Fruit fly (Drosophila melanogaster): ENCODE measurements around the gene Kcmf1.

Kcmf1 gene

DNA sequence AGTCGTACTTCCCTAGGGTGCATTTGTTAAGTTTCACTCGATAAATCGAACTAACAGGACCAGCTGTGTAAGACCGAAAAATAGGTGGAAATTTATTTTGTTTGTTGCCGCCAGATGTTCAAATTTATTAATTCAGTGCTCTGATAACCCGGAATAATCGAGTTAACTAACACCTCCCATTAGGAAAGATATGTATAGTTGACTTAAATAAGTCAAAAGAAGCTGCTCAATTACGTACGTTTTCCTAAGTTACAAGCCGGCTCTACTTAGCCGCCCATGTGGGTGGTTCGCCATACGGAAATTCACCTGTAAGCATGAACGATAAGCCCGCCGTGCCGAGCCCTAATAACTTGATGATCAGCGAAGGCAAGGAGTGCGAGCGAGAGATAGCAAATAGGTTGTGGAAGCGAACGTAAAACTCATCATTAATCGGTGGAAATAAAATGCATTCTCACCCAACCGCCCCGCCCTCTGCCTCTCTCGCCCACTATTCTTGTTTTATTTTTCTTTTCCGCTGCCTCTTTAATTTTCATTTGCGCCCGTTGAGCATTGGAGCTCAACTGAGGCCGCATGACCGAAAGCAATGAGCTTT is 39.2 kb upstream of the Kcmf1 start (continued):
- no peak for TF ChIP-seq mld (GFP tag; IDR thresholded peaks at IDR 0.05; ENCODE audit: partially characterized antibody)
- TF ChIP-seq NfI (GFP tag; optimal IDR thresholded peaks at IDR 0.05): peak; percentile 60
- TF ChIP-seq MTF-1 (GFP tag; optimal IDR thresholded peaks at IDR 0.05; ENCODE audit: borderline replicate concordance): no peak
- TF ChIP-seq CG14965 (GFP tag; optimal IDR thresholded peaks at IDR 0.05; ENCODE audit: borderline replicate concordance): no peak
- no peak for TF ChIP-seq ase (GFP tag; IDR thresholded peaks at IDR 0.05)
- no peak for TF ChIP-seq vfl (GFP tag; optimal IDR thresholded peaks at IDR 0.05)
- peak; percentile 13 for TF ChIP-seq zen (tag; optimal IDR thresholded peaks at IDR 0.05)
- TF ChIP-seq Meics (GFP tag; optimal IDR thresholded peaks at IDR 0.05): peak; percentile 66
- peak; percentile 70 for TF ChIP-seq CG13424 (tag; optimal IDR thresholded peaks at IDR 0.05)
- no peak for TF ChIP-seq mirr (GFP tag; optimal IDR thresholded peaks at IDR 0.05)
- no peak for TF ChIP-seq CG17802 (tag; optimal IDR thresholded peaks at IDR 0.05)
- no peak for TF ChIP-seq CG3407 (GFP tag; optimal IDR thresholded peaks at IDR 0.05)
- peak; percentile 22 for TF ChIP-seq CG1603 (tag; optimal IDR thresholded peaks at IDR 0.05)
- no peak for TF ChIP-seq ap (GFP tag; IDR thresholded peaks at IDR 0.05)
- TF ChIP-seq Hand (GFP tag; optimal IDR thresholded peaks at IDR 0.05): peak; percentile 3
- TF ChIP-seq Hsf (GFP tag; optimal IDR thresholded peaks at IDR 0.05): peak; percentile 1
- TF ChIP-seq onecut (GFP tag; IDR thresholded peaks at IDR 0.05): 0 out of 2 replicates have a peak, but pooled peaks have one; percentile 2
- TF ChIP-seq ranshi (GFP tag; IDR thresholded peaks at IDR 0.05): no peak
- no peak for TF ChIP-seq repo (GFP tag; optimal IDR thresholded peaks at IDR 0.05)
- no peak for TF ChIP-seq CG3726 (GFP tag; IDR thresholded peaks at IDR 0.05)
- TF ChIP-seq Sin3A (optimal IDR thresholded peaks at IDR 0.05): no peak
- TF ChIP-seq CG12236 (GFP tag; optimal IDR thresholded peaks at IDR 0.05): no peak
- no peak for TF ChIP-seq ftz-f1 (GFP tag; optimal IDR thresholded peaks at IDR 0.05)
- no peak for TF ChIP-seq Sry-δ (GFP tag; optimal IDR thresholded peaks at IDR 0.05)
- TF ChIP-seq CHES-1-like (GFP tag; optimal IDR thresholded peaks at IDR 0.05): no peak
- TF ChIP-seq CG6654 (GFP tag; optimal IDR thresholded peaks at IDR 0.05): no peak

DNA sequence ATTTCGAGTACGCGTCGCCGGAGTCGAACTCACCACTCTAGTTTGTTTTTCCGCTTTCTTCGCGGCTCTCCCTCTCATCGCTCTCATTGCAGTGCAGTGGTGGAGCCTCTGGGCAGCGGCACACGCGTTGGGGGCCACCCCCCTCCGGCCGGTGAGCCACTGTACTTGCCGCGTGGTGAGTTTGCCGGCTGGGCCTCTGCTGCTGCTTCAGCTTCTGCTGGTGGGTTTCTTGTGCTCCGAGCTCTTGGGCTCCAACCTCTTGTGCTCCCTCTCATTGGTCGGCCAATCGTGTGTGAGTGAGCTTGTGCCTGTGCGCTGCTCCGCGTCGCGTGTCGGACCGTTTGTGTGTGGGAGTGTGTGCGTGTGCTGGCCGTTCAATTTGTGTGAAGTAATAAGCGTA is 38.3 kb upstream of the Kcmf1 start:
- TF ChIP-seq CG9797 (GFP tag; optimal IDR thresholded peaks at IDR 0.05): no peak
- peak; percentile 81 for TF ChIP-seq CG13624 (GFP tag; optimal IDR thresholded peaks at IDR 0.05)
- TF ChIP-seq Meics (GFP tag; optimal IDR thresholded peaks at IDR 0.05): peak; percentile 64
- peak; percentile 68 for TF ChIP-seq shn (GFP tag; optimal IDR thresholded peaks at IDR 0.05)
- TF ChIP-seq CG9727 (GFP tag; optimal IDR thresholded peaks at IDR 0.05): peak; percentile 30
- peak; percentile 72 for TF ChIP-seq Dek (tag; optimal IDR thresholded peaks at IDR 0.05)
- TF ChIP-seq wek (GFP tag; optimal IDR thresholded peaks at IDR 0.05): peak; percentile 51
- TF ChIP-seq CG11085 (GFP tag; IDR thresholded peaks at IDR 0.05): no peak
- TF ChIP-seq sob (GFP tag; IDR thresholded peaks at IDR 0.05): no peak
- TF ChIP-seq CG1792 (GFP tag; optimal IDR thresholded peaks at IDR 0.05): peak; percentile 20
- no peak for TF ChIP-seq fd102C (GFP tag; optimal IDR thresholded peaks at IDR 0.05)
- no peak for TF ChIP-seq Rfx (GFP tag; IDR thresholded peaks at IDR 0.05)
- no peak for TF ChIP-seq gem (tag; optimal IDR thresholded peaks at IDR 0.05)
- no peak for TF ChIP-seq CG13287 (GFP tag; IDR thresholded peaks at IDR 0.05; ENCODE audit: partially characterized antibody)
- peak; percentile 62 for TF ChIP-seq CG4282 (GFP tag; optimal IDR thresholded peaks at IDR 0.05)
- TF ChIP-seq Hand (GFP tag; optimal IDR thresholded peaks at IDR 0.05): peak; percentile 72
- no peak for TF ChIP-seq ttk (GFP tag; IDR thresholded peaks at IDR 0.05)
- TF ChIP-seq CG31365 (tag; optimal IDR thresholded peaks at IDR 0.05): peak; percentile 35
- TF ChIP-seq repo (GFP tag; optimal IDR thresholded peaks at IDR 0.05): peak; percentile 54
- no peak for TF ChIP-seq sr (GFP tag; IDR thresholded peaks at IDR 0.05)
- no peak for TF ChIP-seq h (optimal IDR thresholded peaks at IDR 0.05)
- TF ChIP-seq CG4707 (GFP tag; optimal IDR thresholded peaks at IDR 0.05): peak; percentile 42
- peak; percentile 50 for TF ChIP-seq CG12391 (tag; optimal IDR thresholded peaks at IDR 0.05)
- no peak for TF ChIP-seq crp (GFP tag; optimal IDR thresholded peaks at IDR 0.05)
- peak; percentile 56 for TF ChIP-seq Camta (GFP tag; optimal IDR thresholded peaks at IDR 0.05)
- TF ChIP-seq Side (GFP tag; optimal IDR thresholded peaks at IDR 0.05): peak; percentile 71
- peak; percentile 15 for TF ChIP-seq CG10209 (GFP tag; optimal IDR thresholded peaks at IDR 0.05)
- TF ChIP-seq CG42726 (GFP tag; IDR thresholded peaks at IDR 0.05; ENCODE audit: partially characterized antibody): no peak
